Fruit fly (Drosophila melanogaster) whole organism, embryonic: ENCODE data around the gene RpL36.

Experiments used
- Ets97D ChIP-seq: fragments of 200-800 bp; sonication (Bioruptor generic); optimal IDR thresholded peaks from 3 replicates; lab custom pipeline; 2016; ENCODE audit warnings: missing biosample characterization, missing genetic modification characterization
- gcm2 ChIP-seq: fragments of 200-800 bp; sonication (Bioruptor generic); optimal IDR thresholded peaks from 2 replicates; lab custom pipeline; 2016; ENCODE audit warnings: missing biosample characterization, missing genetic modification characterization
- ham ChIP-seq: fragments of 200-800 bp; sonication (Bioruptor generic); IDR thresholded peaks from 2 replicates; pipeline ENCODE4 v1.3.6; 2022; ENCODE audit warnings: missing biosample characterization, missing genetic modification characterization
- nerfin-2 ChIP-seq: fragments of 200-800 bp; sonication (Bioruptor generic); IDR thresholded peaks from 2 replicates; pipeline ENCODE4 v1.3.6; 2022; ENCODE audit warnings: missing biosample characterization, missing genetic modification characterization; ENCODE audit not compliant: partially characterized antibody
- pum ChIP-seq: fragments of 200-800 bp; sonication (Bioruptor generic); optimal IDR thresholded peaks from 2 replicates; lab custom pipeline; 2016; ENCODE audit warnings: missing biosample characterization, missing genetic modification characterization
- tio ChIP-seq: fragments of 200-800 bp; sonication (Bioruptor generic); optimal IDR thresholded peaks from 2 replicates; lab custom pipeline; 2017; ENCODE audit warnings: missing biosample characterization, missing genetic modification characterization, inconsistent platforms
- usp ChIP-seq: fragments of >200 bp; optimal IDR thresholded peaks from 2 replicates; lab custom pipeline; 2017; ENCODE audit warnings: missing biosample characterization, missing genetic modification characterization

dm6 chrX:590479-590878 lies 38.8 kb downstream of the RpL36 start:
- no peak for TF ChIP-seq ham (GFP tag; lab: Robert Waterston, UW)
- no peak for TF ChIP-seq usp (GFP tag; lab: Kevin White, UChicago)
- TF ChIP-seq pum: no peak
- TF ChIP-seq nerfin-2: no peak
- no peak for TF ChIP-seq Ets97D (GFP tag; lab: Kevin White, UChicago)
- no peak for TF ChIP-seq gcm2
- TF ChIP-seq tio (GFP tag; lab: Kevin White, UChicago): no peak
